Fruit fly (Drosophila melanogaster): ENCODE data around the gene CG7126.

- TF ChIP-seq CG8478 (optimal IDR thresholded peaks at IDR 0.05), result no peak
- no peak for TF ChIP-seq CTCF (optimal IDR thresholded peaks at IDR 0.05)
These were observed 41.0 kb downstream of the CG7126 start for dm6 chr3R:18261602-18262001.
